Fruit fly (Drosophila melanogaster): Measurements from ENCODE around the gene dmrt99B.

dmrt99B gene

DNA sequence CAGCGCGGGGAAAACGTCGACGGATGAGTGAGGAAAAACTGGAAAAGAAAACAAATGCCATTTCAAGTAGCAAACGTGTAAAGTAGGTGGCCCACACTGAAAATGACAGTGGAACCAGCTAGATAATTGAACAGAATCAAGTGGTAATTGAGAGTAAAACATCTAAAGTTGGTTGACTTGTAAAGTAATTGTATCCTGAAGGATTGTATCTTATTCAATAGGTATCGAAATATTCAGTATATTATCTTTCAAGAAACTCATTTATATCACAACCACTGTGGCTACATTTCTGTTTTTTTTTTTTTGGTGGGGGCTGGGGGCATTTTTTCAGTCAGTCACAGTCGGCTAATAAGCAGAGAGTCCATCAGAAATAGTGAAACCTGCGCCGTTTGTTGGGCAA, 6.8 kb downstream of the dmrt99B start (continued):
- TF ChIP-seq CG34224 (GFP tag; IDR thresholded peaks at IDR 0.05; ENCODE audit: partially characterized antibody) (no peak), sens (GFP tag) (peak; percentile 83), sens-2 (GFP tag; IDR thresholded peaks at IDR 0.05) (peak; percentile 62; the same call in 1 of the 2 replicates), sim (GFP tag; IDR thresholded peaks at IDR 0.05) (peak; percentile 58; the same call in 1 of the 2 replicates), ci (GFP tag; IDR thresholded peaks at IDR 0.05) (peak; percentile 48; the same call in 1 of the 3 replicates), Doc3 (GFP tag; IDR thresholded peaks at IDR 0.05; ENCODE audit: partially characterized antibody) (no peak), danr (GFP tag; IDR thresholded peaks at IDR 0.05) (peak; percentile 52; the same call in 1 of the 2 replicates), Poxn (GFP tag; IDR thresholded peaks at IDR 0.05) (no peak), dm (GFP tag; optimal IDR thresholded peaks at IDR 0.05) (no peak), CG10366 (GFP tag; IDR thresholded peaks at IDR 0.05) (peak; percentile 35; the same call in 1 of the 2 replicates), gcm (GFP tag; optimal IDR thresholded peaks at IDR 0.05) (peak; percentile 4), chif (GFP tag; optimal IDR thresholded peaks at IDR 0.05) (peak in 1 of 2 experiments; percentile 16), CG11247 (GFP tag; IDR thresholded peaks at IDR 0.05) (0 out of 2 replicates have a peak, but pooled peaks have one; percentile 6), CG11085 (GFP tag; IDR thresholded peaks at IDR 0.05) (no peak), Xrp1 (GFP tag; IDR thresholded peaks at IDR 0.05) (peak; percentile 84), dpn (GFP tag; optimal IDR thresholded peaks at IDR 0.05) (peak in 1 of 2 experiments; percentile 28), CG34422 (GFP tag; IDR thresholded peaks at IDR 0.05) (peak; percentile 7; the same call in 1 of the 3 replicates), ewg (GFP tag; optimal IDR thresholded peaks at IDR 0.05) (no peak), dan (GFP tag; IDR thresholded peaks at IDR 0.05) (peak; percentile 65; the same call in 1 of the 2 replicates), CG7987 (GFP tag; optimal IDR thresholded peaks at IDR 0.05) (no peak), Optix (GFP tag; IDR thresholded peaks at IDR 0.05) (peak; percentile 27; the same call in 1 of the 3 replicates), CG6175 (GFP tag; IDR thresholded peaks at IDR 0.05) (no peak), CG13424 (tag; optimal IDR thresholded peaks at IDR 0.05) (peak; percentile 18), Deaf1 (tag; optimal IDR thresholded peaks at IDR 0.05) (no peak), Oli (tag; optimal IDR thresholded peaks at IDR 0.05) (no peak), ssp (GFP tag; IDR thresholded peaks at IDR 0.05) (peak; percentile 58), Dip2 (GFP tag; IDR thresholded peaks at IDR 0.05) (no peak), CG8478 (optimal IDR thresholded peaks at IDR 0.05) (no peak), HLH54F (GFP tag; optimal IDR thresholded peaks at IDR 0.05) (no peak), Eip74EF (GFP tag; optimal IDR thresholded peaks at IDR 0.05) (peak in 1 of 2 experiments; percentile 13), TFAM (GFP tag; optimal IDR thresholded peaks at IDR 0.05) (no peak), ase (GFP tag; IDR thresholded peaks at IDR 0.05) (0 out of 3 replicates have a peak, but pooled peaks have one; percentile 19), dysf (GFP tag; IDR thresholded peaks at IDR 0.05) (peak; percentile 68; the same call in 2 of the 3 replicates), CG10462 (GFP tag; optimal IDR thresholded peaks at IDR 0.05) (no peak), CG9215 (GFP tag; IDR thresholded peaks at IDR 0.05) (peak; percentile 46; the same call in 1 of the 2 replicates), hbn (GFP tag; IDR thresholded peaks at IDR 0.05; ENCODE audit: partially characterized antibody) (no peak), CTCF (GFP tag; optimal IDR thresholded peaks at IDR 0.05) (no peak), az2 (GFP tag; optimal IDR thresholded peaks at IDR 0.05) (no peak), yki (optimal IDR thresholded peaks at IDR 0.05) (no peak), jumu (GFP tag; optimal IDR thresholded peaks at IDR 0.05) (peak; percentile 46), grau (tag; optimal IDR thresholded peaks at IDR 0.05) (no peak), pan (optimal IDR thresholded peaks at IDR 0.05) (no peak), pan (GFP tag; optimal IDR thresholded peaks at IDR 0.05 in 1 of 2, IDR thresholded peaks at IDR 0.05 in 1 of 2) (peak in 1 of 2 experiments; percentile 73), Med (GFP tag) (peak; percentile 78), CG2875 (GFP tag; optimal IDR thresholded peaks at IDR 0.05) (peak; percentile 28), pum (GFP tag; optimal IDR thresholded peaks at IDR 0.05) (peak; percentile 60), ken (GFP tag; IDR thresholded peaks at IDR 0.05) (peak; percentile 69; the same call in 1 of the 3 replicates), Pdp1 (GFP tag; optimal IDR thresholded peaks at IDR 0.05) (peak in 1 of 2 experiments; percentile 44), CG2678 (tag; optimal IDR thresholded peaks at IDR 0.05) (no peak), Aef1 (GFP tag; IDR thresholded peaks at IDR 0.05) (peak; percentile 32; the same call in 1 of the 3 replicates), mam (GFP tag; optimal IDR thresholded peaks at IDR 0.05) (no peak), vnd (GFP tag; IDR thresholded peaks at IDR 0.05; ENCODE audit: partially characterized antibody) (no peak)

Data from whole organism, embryonic.